Worm (Caenorhabditis elegans) whole organism, L1 larva: ENCODE data around the gene C36C5.15.

Experiments used
- snpc-4 ChIP-seq: fragments of 150-350 bp; optimal IDR thresholded peaks from 2 replicates; lab custom pipeline; 2014; ENCODE audit warnings: missing biosample characterization, missing genetic modification characterization
- zip-4 ChIP-seq: fragments of 200-800 bp; sonication (Bioruptor generic); optimal IDR thresholded peaks from 2 replicates; lab custom pipeline; 2018; ENCODE audit warnings: mild to moderate bottlenecking, missing genetic modification characterization, moderate library complexity, missing compliant biosample characterization

- TF ChIP-seq snpc-4 (tag; lab: Kevin White, UChicago) (no peak), zip-4 (GFP tag; lab: Kevin White, UChicago) (no peak)
Observed at ce11 chrV:3204433-3204832, 35.9 kb upstream of the C36C5.15 start.
